Fruit fly (Drosophila melanogaster): ENCODE data around the gene croc.

- TF ChIP-seq CG14655 (GFP tag; optimal IDR thresholded peaks at IDR 0.05) = no peak
- TF ChIP-seq fd96Ca (GFP tag; IDR thresholded peaks at IDR 0.05) = no peak
These were observed 48.0 kb upstream of the croc start for dm6 chr3L:21524071-21524889.

All from whole organism, pupa.